Worm (Caenorhabditis elegans) whole organism, midembryonic: ENCODE data around the gene ZC395.4.

Source experiments
- T22C8.4 ChIP-seq: fragments of 200-800 bp; sonication (Bioruptor generic); IDR thresholded peaks from 2 replicates; pipeline ENCODE4 v1.3.6; 2022; ENCODE audit warnings: missing genetic modification characterization, missing compliant biosample characterization
- cog-1 ChIP-seq: sonication (generic microtip); optimal IDR thresholded peaks from 2 replicates; lab custom pipeline; 2016; ENCODE audit warnings: missing genetic modification characterization, missing compliant biosample characterization
- flt-1 ChIP-seq: fragments of 200-800 bp; sonication (Bioruptor generic); IDR thresholded peaks from 2 replicates; pipeline ENCODE4 v1.3.6; 2022; ENCODE audit warnings: missing genetic modification characterization, missing compliant biosample characterization
- klf-2 ChIP-seq: fragments of 200-800 bp; sonication (Bioruptor generic); conservative IDR thresholded peaks from 2 replicates; pipeline ENCODE4 v1.3.6; 2022; ENCODE audit warnings: missing genetic modification reagents, missing genetic modification characterization, missing compliant biosample characterization
- tab-1 ChIP-seq: fragments of 200-800 bp; sonication (Bioruptor generic); IDR thresholded peaks from 2 replicates; pipeline ENCODE4 v1.3.6; 2022; ENCODE audit warnings: missing genetic modification characterization, missing compliant biosample characterization
- ztf-23 ChIP-seq: fragments of 200-800 bp; sonication (Bioruptor generic); IDR thresholded peaks from 2 replicates; pipeline ENCODE4 v1.3.6; 2022; ENCODE audit warnings: missing genetic modification reagents, missing genetic modification characterization, missing compliant biosample characterization

DNA sequence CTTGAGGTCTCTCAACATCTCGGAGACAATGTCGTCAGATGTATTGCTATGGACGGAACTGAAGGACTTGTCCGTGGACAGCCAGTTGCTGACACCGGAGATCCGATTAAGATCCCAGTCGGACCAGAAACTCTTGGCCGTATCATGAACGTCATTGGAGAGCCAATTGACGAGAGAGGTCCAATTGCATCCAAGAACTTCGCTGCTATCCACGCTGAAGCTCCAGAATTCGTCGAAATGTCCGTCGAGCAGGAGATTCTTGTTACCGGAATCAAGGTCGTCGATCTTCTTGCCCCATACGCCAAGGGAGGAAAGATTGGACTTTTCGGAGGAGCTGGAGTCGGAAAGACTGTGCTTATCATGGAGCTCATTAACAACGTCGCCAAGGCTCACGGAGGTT is 41.1 kb upstream of the ZC395.4 start:
- no peak for TF ChIP-seq T22C8.4 (GFP tag; lab: Robert Waterston, UW)
- TF ChIP-seq klf-2 (GFP tag; lab: Robert Waterston, UW), result no peak
- TF ChIP-seq cog-1, result no peak
- TF ChIP-seq tab-1 (GFP tag; lab: Robert Waterston, UW), result no peak
- no peak for TF ChIP-seq flt-1 (GFP tag; lab: Robert Waterston, UW)
- no peak for TF ChIP-seq ztf-23 (GFP tag; lab: Robert Waterston, UW)
